Fruit fly (Drosophila melanogaster) whole organism, embryonic: ENCODE data around the gene CG7695.

Source experiments
- Adf1 ChIP-seq: fragments of 200-800 bp; sonication (Bioruptor generic); IDR thresholded peaks from 2 replicates; pipeline ENCODE4 v1.3.6; 2022; ENCODE audit warnings: missing biosample characterization, missing genetic modification characterization
- Bteb2 ChIP-seq: fragments of 200-800 bp; sonication (Bioruptor generic); optimal IDR thresholded peaks from 2 replicates; lab custom pipeline; 2016; ENCODE audit warnings: missing biosample characterization, missing genetic modification characterization
- CG10147 ChIP-seq: fragments of 200-800 bp; sonication (Bioruptor generic); optimal IDR thresholded peaks from 2 replicates; lab custom pipeline; 2019; ENCODE audit warnings: missing biosample characterization, mild to moderate bottlenecking, missing genetic modification characterization, moderate library complexity
- CG10274 ChIP-seq: fragments of 200-800 bp; sonication (Bioruptor generic); optimal IDR thresholded peaks from 3 replicates; lab custom pipeline; 2017; ENCODE audit warnings: missing biosample characterization, mild to moderate bottlenecking, missing genetic modification characterization
- CG10959 ChIP-seq: fragments of 200-800 bp; sonication (Bioruptor generic); IDR thresholded peaks from 2 replicates; pipeline ENCODE4 v1.3.6; 2022; ENCODE audit warnings: missing biosample characterization, missing genetic modification characterization
- CG11560 ChIP-seq: fragments of 200-800 bp; sonication (Bioruptor generic); IDR thresholded peaks from 3 replicates; pipeline ENCODE4 v1.3.6; 2022; ENCODE audit warnings: missing biosample characterization, missing genetic modification characterization
- CG12219 ChIP-seq: fragments of 200-800 bp; sonication (Bioruptor generic); optimal IDR thresholded peaks from 3 replicates; lab custom pipeline; 2018; ENCODE audit warnings: missing biosample characterization, mild to moderate bottlenecking, missing genetic modification characterization
- CG12659 ChIP-seq: fragments of 200-800 bp; sonication (Bioruptor generic); optimal IDR thresholded peaks from 3 replicates; lab custom pipeline; 2017; ENCODE audit warnings: mild to moderate bottlenecking, missing biosample characterization, missing genetic modification reagents, missing genetic modification characterization
- CG13123 ChIP-seq: fragments of 200-800 bp; sonication (Bioruptor generic); optimal IDR thresholded peaks from 2 replicates; lab custom pipeline; 2016; ENCODE audit warnings: missing biosample characterization, missing genetic modification characterization
- CG14441 ChIP-seq: fragments of 200-800 bp; sonication (Bioruptor generic); IDR thresholded peaks from 2 replicates; pipeline ENCODE4 v1.3.6; 2022; ENCODE audit warnings: missing biosample characterization, missing genetic modification characterization
- CG15011 ChIP-seq: fragments of 200-800 bp; sonication (Bioruptor generic); optimal IDR thresholded peaks from 3 replicates; lab custom pipeline; 2018; ENCODE audit warnings: missing biosample characterization, mild to moderate bottlenecking, missing genetic modification characterization
- CG16863 ChIP-seq: fragments of 200-800 bp; sonication (Bioruptor generic); optimal IDR thresholded peaks from 3 replicates; lab custom pipeline; 2016; ENCODE audit warnings: missing biosample characterization, missing genetic modification characterization
- CG18619 ChIP-seq: fragments of 200-800 bp; sonication (Bioruptor generic); optimal IDR thresholded peaks from 3 replicates; lab custom pipeline; 2017; ENCODE audit warnings: missing biosample characterization, mild to moderate bottlenecking, missing genetic modification characterization
- CG30020 ChIP-seq: fragments of 200-800 bp; optimal IDR thresholded peaks from 2 replicates; lab custom pipeline; 2019; ENCODE audit warnings: missing biosample characterization, mild to moderate bottlenecking, missing genetic modification characterization, moderate library complexity
- CG3281 ChIP-seq: fragments of 200-800 bp; sonication (Bioruptor generic); optimal IDR thresholded peaks from 3 replicates; lab custom pipeline; 2017; ENCODE audit warnings: missing biosample characterization, mild to moderate bottlenecking, missing genetic modification characterization
- CG3847 ChIP-seq: fragments of 200-800 bp; sonication (Bioruptor generic); IDR thresholded peaks from 2 replicates; pipeline ENCODE4 v1.3.6; 2022; ENCODE audit warnings: missing biosample characterization, missing genetic modification characterization
- CG5180 ChIP-seq: fragments of 200-800 bp; sonication (Bioruptor generic); optimal IDR thresholded peaks from 3 replicates; lab custom pipeline; 2017; ENCODE audit warnings: missing biosample characterization, missing genetic modification characterization, mild to moderate bottlenecking, moderate library complexity, missing genetic modification reagents
- CG6791 ChIP-seq: fragments of 200-800 bp; sonication (Bioruptor generic); IDR thresholded peaks from 3 replicates; pipeline ENCODE4 v1.3.6; 2022; ENCODE audit warnings: missing biosample characterization, missing genetic modification characterization; ENCODE audit not compliant: partially characterized antibody
- CG7839 ChIP-seq: fragments of 200-800 bp; sonication (Bioruptor generic); optimal IDR thresholded peaks from 3 replicates; lab custom pipeline; 2018; ENCODE audit warnings: missing biosample characterization, mild to moderate bottlenecking, missing genetic modification characterization, moderate library complexity
- CG9215 ChIP-seq: fragments of 200-800 bp; sonication (Bioruptor generic); IDR thresholded peaks from 2 replicates; pipeline ENCODE4 v1.3.6; 2022; ENCODE audit warnings: missing biosample characterization, missing genetic modification characterization
- CG9817 ChIP-seq: fragments of 200-800 bp; sonication (Bioruptor generic); optimal IDR thresholded peaks from 2 replicates; lab custom pipeline; 2018; ENCODE audit warnings: missing biosample characterization, mild to moderate bottlenecking, missing genetic modification characterization, moderate library complexity
- CG9876 ChIP-seq: fragments of 200-800 bp; sonication (Bioruptor generic); optimal IDR thresholded peaks from 2 replicates; lab custom pipeline; 2016; ENCODE audit warnings: missing biosample characterization, missing genetic modification characterization
- Dref ChIP-seq: fragments of 200-800 bp; sonication (Bioruptor generic); IDR thresholded peaks from 2 replicates; pipeline ENCODE4 v1.3.6; 2022; ENCODE audit warnings: missing biosample characterization, missing genetic modification characterization
- ERR ChIP-seq: fragments of 200-800 bp; sonication (Bioruptor generic); optimal IDR thresholded peaks from 2 replicates; lab custom pipeline; 2016; ENCODE audit warnings: missing biosample characterization, missing genetic modification characterization
- Eip74EF ChIP-seq, 2 experiments: fragments of 200-800 bp in 1 of 2; fragments of >200 bp in 1 of 2; sonication (Bioruptor generic) in 1 of 2; optimal IDR thresholded peaks; 2 replicates each; lab custom pipeline; 2017 to 2019; ENCODE audit warnings: missing biosample characterization in 2 of 2, missing genetic modification characterization in 2 of 2, mild to moderate bottlenecking in 1 of 2, moderate library complexity in 1 of 2
- Ets65A ChIP-seq: fragments of 200-800 bp; sonication (Bioruptor generic); peaks from one replicate; lab custom pipeline; 2016; ENCODE audit warnings: missing biosample characterization, missing genetic modification characterization
- Hr39 ChIP-seq: fragments of >200 bp; optimal IDR thresholded peaks from 2 replicates; lab custom pipeline; 2017
- Mrtf ChIP-seq: fragments of 200-800 bp; sonication (Bioruptor generic); IDR thresholded peaks from 3 replicates; pipeline ENCODE4 v1.3.6; 2022; ENCODE audit warnings: missing biosample characterization, missing genetic modification characterization
- Myb ChIP-seq: fragments of 200-800 bp; sonication (Bioruptor generic); optimal IDR thresholded peaks from 2 replicates; lab custom pipeline; 2016; ENCODE audit warnings: missing biosample characterization, missing genetic modification characterization
- Oaz ChIP-seq: fragments of 200-800 bp; sonication (Bioruptor generic); IDR thresholded peaks from 2 replicates; pipeline ENCODE4 v1.3.6; 2022; ENCODE audit warnings: missing biosample characterization, missing genetic modification characterization
- Six4 ChIP-seq: fragments of 200-800 bp; sonication (Bioruptor generic); optimal IDR thresholded peaks from 2 replicates; lab custom pipeline; 2016; ENCODE audit warnings: missing biosample characterization, missing genetic modification characterization
- Tbp ChIP-seq: fragments of >200 bp; optimal IDR thresholded peaks from 2 replicates; lab custom pipeline; 2018; ENCODE audit warnings: missing biosample characterization, missing genetic modification characterization
- al ChIP-seq: fragments of 200-800 bp; sonication (Bioruptor generic); IDR thresholded peaks from 2 replicates; pipeline ENCODE4 v1.3.6; 2022; ENCODE audit warnings: missing biosample characterization, missing genetic modification characterization
- az2 ChIP-seq: fragments of 200-800 bp; sonication (Bioruptor generic); optimal IDR thresholded peaks from 3 replicates; lab custom pipeline; 2016; ENCODE audit warnings: missing biosample characterization, missing genetic modification characterization
- cato ChIP-seq: fragments of 200-800 bp; sonication (Bioruptor generic); optimal IDR thresholded peaks from 2 replicates; lab custom pipeline; 2016; ENCODE audit warnings: missing biosample characterization, missing genetic modification characterization, borderline replicate concordance
- ci ChIP-seq: fragments of 200-800 bp; sonication (Bioruptor generic); IDR thresholded peaks from 3 replicates; pipeline ENCODE4 v1.3.6; 2022; ENCODE audit warnings: missing biosample characterization, missing genetic modification characterization
- dan ChIP-seq: fragments of 200-800 bp; sonication (Bioruptor generic); IDR thresholded peaks from 2 replicates; pipeline ENCODE4 v1.3.6; 2022; ENCODE audit warnings: missing biosample characterization, missing genetic modification characterization
- dm ChIP-seq: fragments of 200-800 bp; sonication (Bioruptor generic); optimal IDR thresholded peaks from 3 replicates; lab custom pipeline; 2016; ENCODE audit warnings: missing biosample characterization, missing genetic modification characterization
- eve ChIP-seq, 2 experiments: fragments of >200 bp; optimal IDR thresholded peaks; 2 replicates each; lab custom pipeline; 2017; ENCODE audit warnings: missing biosample characterization in 2 of 2, missing genetic modification characterization in 2 of 2
- fd96Cb ChIP-seq: fragments of 200-800 bp; sonication (Bioruptor generic); optimal IDR thresholded peaks from 2 replicates; lab custom pipeline; 2018; ENCODE audit warnings: missing biosample characterization, mild to moderate bottlenecking, missing genetic modification characterization, moderate library complexity
- fru ChIP-seq: fragments of >200 bp; optimal IDR thresholded peaks from 2 replicates; lab custom pipeline; 2017
- kah ChIP-seq: fragments of 200-800 bp; sonication (Bioruptor generic); optimal IDR thresholded peaks from 2 replicates; lab custom pipeline; 2018; ENCODE audit warnings: missing biosample characterization, mild to moderate bottlenecking, missing genetic modification characterization
- ken ChIP-seq: fragments of 200-800 bp; sonication (Bioruptor generic); IDR thresholded peaks from 3 replicates; pipeline ENCODE4 v1.3.6; 2022; ENCODE audit warnings: missing biosample characterization, missing genetic modification characterization
- luna ChIP-seq: fragments of 200-800 bp; sonication (Bioruptor generic); optimal IDR thresholded peaks from 2 replicates; lab custom pipeline; 2016; ENCODE audit warnings: missing biosample characterization, missing genetic modification characterization
- otp ChIP-seq: fragments of 200-800 bp; sonication (Bioruptor generic); IDR thresholded peaks from 3 replicates; pipeline ENCODE4, ENCODE4 v1.3.6; 2022; ENCODE audit warnings: missing biosample characterization, missing genetic modification characterization
- pan ChIP-seq, 4 experiments: fragments of >200 bp in 3 of 4; fragments of 200-800 bp in 1 of 4; sonication (Bioruptor generic) in 1 of 4; optimal IDR thresholded peaks in 3 of 4; IDR thresholded peaks in 1 of 4; 2 replicates each; pipeline versions ENCODE4 v1.3.6 to Lab custom; 2017 to 2022; ENCODE audit warnings: missing biosample characterization in 2 of 4, missing genetic modification characterization in 2 of 4, mixed read lengths in 1 of 4
- pita ChIP-seq: fragments of 200-800 bp; sonication (Bioruptor generic); optimal IDR thresholded peaks from 2 replicates; lab custom pipeline; 2017; ENCODE audit warnings: missing biosample characterization, mild to moderate bottlenecking, missing genetic modification characterization
- repo ChIP-seq: fragments of 200-800 bp; sonication (Bioruptor generic); optimal IDR thresholded peaks from 2 replicates; lab custom pipeline; 2016; ENCODE audit warnings: missing biosample characterization, missing genetic modification characterization
- salm ChIP-seq: fragments of 200-800 bp; sonication (Bioruptor generic); optimal IDR thresholded peaks from 2 replicates; lab custom pipeline; 2018; ENCODE audit warnings: missing biosample characterization, mild to moderate bottlenecking, missing genetic modification characterization
- shn ChIP-seq: fragments of 200-800 bp; sonication (Bioruptor generic); optimal IDR thresholded peaks from 3 replicates; lab custom pipeline; 2016; ENCODE audit warnings: missing biosample characterization, missing genetic modification characterization
- tgo ChIP-seq: fragments of 200-800 bp; sonication (Bioruptor generic); IDR thresholded peaks from 3 replicates; pipeline ENCODE4 v1.3.6; 2022; ENCODE audit warnings: missing biosample characterization, missing genetic modification characterization
- tx ChIP-seq: fragments of 200-800 bp; sonication (Bioruptor generic); optimal IDR thresholded peaks from 2 replicates; lab custom pipeline; 2016; ENCODE audit warnings: missing biosample characterization, missing genetic modification characterization

The CG7695 gene

dm6 chr3R:18585259-18585858 is 32.0 kb downstream of the CG7695 start (continued):
- TF ChIP-seq CG12659 (no peak), kah (GFP tag; lab: Kevin White, UChicago) (peak; percentile 14), ci (GFP tag; lab: Robert Waterston, UW) (peak; percentile 49; the same call in 1 of the 3 replicates), Tbp (GFP tag; lab: Kevin White, UChicago) (no peak), CG12219 (GFP tag; lab: Kevin White, UChicago) (no peak), CG7839 (tag; lab: Kevin White, UChicago) (no peak), Adf1 (GFP tag; lab: Robert Waterston, UW) (peak; percentile 27; the same call in 1 of the 2 replicates), CG11560 (tag; lab: Robert Waterston, UW) (no peak), Mrtf (GFP tag; lab: Robert Waterston, UW) (no peak), CG14441 (GFP tag; lab: Robert Waterston, UW) (no peak), repo (GFP tag; lab: Kevin White, UChicago) (no peak), otp (GFP tag; lab: Robert Waterston, UW) (no peak), Dref (GFP tag; lab: Robert Waterston, UW) (peak; percentile 44), Hr39 (no peak), fru (lab: Kevin White, UChicago) (no peak), cato (GFP tag; lab: Kevin White, UChicago) (no peak), pan (optimal IDR thresholded peaks at IDR 0.05; lab: Kevin White, UChicago) (no peak), pan (GFP tag; optimal IDR thresholded peaks at IDR 0.05 in 1 of 2, IDR thresholded peaks at IDR 0.05 in 1 of 2) (no peak), eve (GFP tag; optimal IDR thresholded peaks at IDR 0.05; lab: Kevin White, UChicago) (no peak), Ets65A (GFP tag; lab: Kevin White, UChicago) (no peak), CG30020 (tag; lab: Kevin White, UChicago) (no peak), Bteb2 (GFP tag; lab: Kevin White, UChicago) (peak; percentile 30), CG10274 (no peak), dm (GFP tag; lab: Kevin White, UChicago) (peak; percentile 15), pita (no peak), CG18619 (GFP tag; lab: Kevin White, UChicago) (no peak), al (GFP tag; lab: Robert Waterston, UW) (no peak), salm (tag; lab: Kevin White, UChicago) (no peak), CG5180 (GFP tag; lab: Kevin White, UChicago) (no peak), az2 (GFP tag; lab: Kevin White, UChicago) (no peak), CG3281 (GFP tag; lab: Kevin White, UChicago) (peak; percentile 4), CG10959 (GFP tag; lab: Robert Waterston, UW) (no peak), Oaz (GFP tag; lab: Robert Waterston, UW) (no peak), CG6791 (GFP tag; lab: Robert Waterston, UW) (no peak; the same call in 2 of the 3 replicates), ken (GFP tag; lab: Robert Waterston, UW) (0 out of 3 replicates have a peak, but pooled peaks have one; percentile 24), CG9876 (GFP tag; lab: Kevin White, UChicago) (no peak), tgo (GFP tag; lab: Robert Waterston, UW) (no peak), fd96Cb (tag; lab: Kevin White, UChicago) (no peak), shn (GFP tag; lab: Kevin White, UChicago) (no peak), Six4 (GFP tag; lab: Kevin White, UChicago) (no peak), CG9817 (no peak), tx (GFP tag; lab: Kevin White, UChicago) (no peak), CG13123 (GFP tag; lab: Kevin White, UChicago) (no peak), luna (GFP tag; lab: Kevin White, UChicago) (no peak), dan (GFP tag; lab: Robert Waterston, UW) (no peak), Eip74EF (GFP tag; optimal IDR thresholded peaks at IDR 0.05; lab: Kevin White, UChicago) (no peak), CG15011 (GFP tag; lab: Kevin White, UChicago) (no peak), ERR (no peak), CG3847 (GFP tag; lab: Robert Waterston, UW) (no peak), CG9215 (GFP tag; lab: Robert Waterston, UW) (no peak), Myb (GFP tag; lab: Kevin White, UChicago) (no peak), CG16863 (GFP tag; lab: Kevin White, UChicago) (no peak), CG10147 (GFP tag; lab: Kevin White, UChicago) (no peak)
